Worm (Caenorhabditis elegans) whole organism, L4 larva: ENCODE data around the gene syp-1.

ENCODE experiments used
- D1046.2 ChIP-seq: fragments of 200-800 bp; sonication (Bioruptor generic); IDR thresholded peaks from 2 replicates; pipeline ENCODE4 v1.3.6; 2022; ENCODE audit warnings: missing genetic modification characterization, missing compliant biosample characterization
- F49E8.2 ChIP-seq: sonication (generic microtip); optimal IDR thresholded peaks from 2 replicates; lab custom pipeline; 2016; ENCODE audit warnings: missing compliant biosample characterization, mild to moderate bottlenecking, missing genetic modification characterization, borderline replicate concordance
- Y48G9A.11 ChIP-seq: fragments of 200-800 bp; sonication (Bioruptor generic); IDR thresholded peaks from 2 replicates; pipeline ENCODE4 v1.3.6; 2022; ENCODE audit warnings: missing genetic modification reagents, missing genetic modification characterization, missing compliant biosample characterization
- Y75B8A.6 ChIP-seq: fragments of 200-800 bp; sonication (Bioruptor generic); IDR thresholded peaks from 2 replicates; pipeline ENCODE4 v1.3.6; 2022; ENCODE audit warnings: missing genetic modification reagents, missing genetic modification characterization, missing compliant biosample characterization
- ZK546.5 ChIP-seq, 2 experiments: sonication (generic microtip); optimal IDR thresholded peaks; 2 replicates each; lab custom pipeline; 2017; ENCODE audit warnings: missing biosample characterization in 2 of 2, missing genetic modification characterization in 2 of 2
- aha-1 ChIP-seq: fragments of 150-350 bp; peaks from one replicate; lab custom pipeline; 2014; ENCODE audit warnings: missing biosample characterization, missing genetic modification characterization
- ama-1 ChIP-seq: fragments of 150-350 bp; optimal IDR thresholded peaks from 2 replicates; lab custom pipeline; 2014; ENCODE audit warnings: inconsistent platforms, mixed read lengths
- ceh-62 ChIP-seq: sonication (generic microtip); optimal IDR thresholded peaks from 2 replicates; lab custom pipeline; 2017; ENCODE audit warnings: missing biosample characterization, missing genetic modification characterization
- ceh-82 ChIP-seq: sonication (generic microtip); optimal IDR thresholded peaks from 2 replicates; lab custom pipeline; 2017; ENCODE audit warnings: missing biosample characterization, missing genetic modification characterization
- daf-16 ChIP-seq, 3 experiments: sonication (generic microtip); optimal IDR thresholded peaks; 2 replicates each; lab custom pipeline; 2016 to 2017; ENCODE audit warnings: missing genetic modification characterization in 3 of 3, missing genetic modification reagents in 3 of 3, mild to moderate bottlenecking in 2 of 3, missing compliant biosample characterization in 2 of 3, missing biosample characterization in 1 of 3, moderate library complexity in 1 of 3
- daf-8 ChIP-seq: fragments of 200-800 bp; sonication (Bioruptor generic); IDR thresholded peaks from 2 replicates; pipeline ENCODE4 v1.3.6; 2022; ENCODE audit warnings: missing genetic modification characterization, missing compliant biosample characterization
- dmd-8 ChIP-seq: fragments of 200-800 bp; sonication (Bioruptor generic); IDR thresholded peaks from 2 replicates; pipeline ENCODE4 v1.3.6; 2022; ENCODE audit warnings: missing genetic modification characterization, missing compliant biosample characterization
- dmd-9 ChIP-seq: fragments of 200-800 bp; sonication (Bioruptor generic); IDR thresholded peaks from 2 replicates; pipeline ENCODE4 v1.3.6; 2022; ENCODE audit warnings: missing genetic modification reagents, missing genetic modification characterization, missing compliant biosample characterization
- dve-1 ChIP-seq: sonication (generic microtip); optimal IDR thresholded peaks from 2 replicates; lab custom pipeline; 2017; ENCODE audit warnings: antibody characterized with exemption, mild to moderate bottlenecking, missing genetic modification characterization, missing compliant biosample characterization; ENCODE audit not compliant: insufficient read depth
- egl-27 ChIP-seq: sonication (generic microtip); optimal IDR thresholded peaks from 3 replicates; lab custom pipeline; 2017; ENCODE audit warnings: missing biosample characterization, missing genetic modification reagents, missing genetic modification characterization
- fkh-10 ChIP-seq: fragments of 150-350 bp; optimal IDR thresholded peaks from 2 replicates; lab custom pipeline; 2014; ENCODE audit warnings: missing biosample characterization, missing genetic modification reagents, missing genetic modification characterization
- gei-8 ChIP-seq: fragments of 200-800 bp; sonication (Bioruptor generic); optimal IDR thresholded peaks from 2 replicates; lab custom pipeline; 2018; ENCODE audit warnings: mild to moderate bottlenecking, missing genetic modification characterization, missing compliant biosample characterization
- hlh-11 ChIP-seq: fragments of 200-800 bp; sonication (Bioruptor generic); optimal IDR thresholded peaks from 2 replicates; lab custom pipeline; 2018; ENCODE audit warnings: mild to moderate bottlenecking, missing genetic modification characterization, missing compliant biosample characterization
- jun-1 ChIP-seq: fragments of 150-350 bp; optimal IDR thresholded peaks from 2 replicates; lab custom pipeline; 2014; ENCODE audit warnings: missing biosample characterization, missing genetic modification reagents, missing genetic modification characterization
- lin-1 ChIP-seq: fragments of 200-800 bp; sonication (Bioruptor generic); IDR thresholded peaks from 2 replicates; pipeline ENCODE4 v1.3.6; 2022; ENCODE audit warnings: missing genetic modification reagents, missing genetic modification characterization, missing compliant biosample characterization
- lin-13 ChIP-seq: fragments of 150-350 bp; optimal IDR thresholded peaks from 2 replicates; lab custom pipeline; 2014; ENCODE audit warnings: missing biosample characterization, missing genetic modification reagents, missing genetic modification characterization
- lin-38 ChIP-seq: fragments of 200-800 bp; sonication (Bioruptor generic); IDR thresholded peaks from 2 replicates; pipeline ENCODE4 v1.3.6; 2022; ENCODE audit warnings: missing genetic modification reagents, missing genetic modification characterization, missing compliant biosample characterization
- lin-39 ChIP-seq: fragments of 150-350 bp; optimal IDR thresholded peaks from 2 replicates; lab custom pipeline; 2014; ENCODE audit warnings: missing biosample characterization, missing genetic modification reagents, missing genetic modification characterization
- lsy-2 ChIP-seq, 2 experiments: fragments of 150-350 bp in 1 of 2; sonication (generic microtip) in 1 of 2; optimal IDR thresholded peaks; 2 replicates each; lab custom pipeline; 2014 to 2017; ENCODE audit warnings: missing biosample characterization in 2 of 2, missing genetic modification characterization in 2 of 2
- mdl-1 ChIP-seq, 2 experiments: fragments of 150-350 bp in 1 of 2; sonication (generic microtip) in 1 of 2; optimal IDR thresholded peaks; 2 replicates each; lab custom pipeline; 2014 to 2017; ENCODE audit warnings: missing biosample characterization in 2 of 2, missing genetic modification characterization in 2 of 2
- mes-2 ChIP-seq: sonication (generic microtip); optimal IDR thresholded peaks from 2 replicates; lab custom pipeline; 2016; ENCODE audit warnings: missing genotype, mild to moderate bottlenecking, missing genetic modification characterization, missing compliant biosample characterization; ENCODE audit not compliant: poor library complexity, severe bottlenecking
- mxl-2 ChIP-seq: fragments of 200-800 bp; sonication (Bioruptor generic); conservative IDR thresholded peaks from 2 replicates; pipeline ENCODE4 v1.3.6; 2022; ENCODE audit warnings: missing genetic modification reagents, missing genetic modification characterization, missing compliant biosample characterization
- nhr-102 ChIP-seq: sonication (generic microtip); optimal IDR thresholded peaks from 2 replicates; lab custom pipeline; 2016; ENCODE audit warnings: mild to moderate bottlenecking, missing genetic modification characterization, moderate library complexity, missing compliant biosample characterization
- nhr-11 ChIP-seq: fragments of 150-350 bp; optimal IDR thresholded peaks from 2 replicates; lab custom pipeline; 2014; ENCODE audit warnings: missing biosample characterization, missing genetic modification characterization
- nhr-25 ChIP-seq: sonication (generic microtip); optimal IDR thresholded peaks from 2 replicates; lab custom pipeline; 2017; ENCODE audit warnings: missing genetic modification characterization, mild to moderate bottlenecking, missing compliant biosample characterization, antibody characterized with exemption, moderate library complexity, borderline replicate concordance; ENCODE audit not compliant: insufficient read depth
- nhr-28 ChIP-seq: fragments of 150-350 bp; optimal IDR thresholded peaks from 2 replicates; lab custom pipeline; 2014; ENCODE audit warnings: missing biosample characterization, missing genetic modification characterization
- nhr-48 ChIP-seq: sonication (generic microtip); optimal IDR thresholded peaks from 2 replicates; lab custom pipeline; 2016; ENCODE audit warnings: mild to moderate bottlenecking, missing genetic modification characterization, missing compliant biosample characterization
- pha-4 ChIP-seq, 2 experiments: fragments of 150-350 bp in 1 of 2; fragments of 200-800 bp in 1 of 2; sonication (Bioruptor generic) in 1 of 2; IDR thresholded peaks in 1 of 2; optimal IDR thresholded peaks in 1 of 2; 2 replicates each; pipeline versions ENCODE4 v1.3.6 to Lab custom; 2014 to 2022; ENCODE audit warnings: missing genetic modification characterization in 2 of 2, missing genetic modification reagents in 2 of 2, missing biosample characterization in 1 of 2, missing compliant biosample characterization in 1 of 2
- skn-1 ChIP-seq: fragments of 150-350 bp; optimal IDR thresholded peaks from 2 replicates; lab custom pipeline; 2014; ENCODE audit warnings: missing biosample characterization, missing genetic modification characterization
- snpc-4 ChIP-seq: fragments of 150-350 bp; optimal IDR thresholded peaks from 2 replicates; lab custom pipeline; 2014; ENCODE audit warnings: missing biosample characterization, missing genetic modification characterization
- spr-3 ChIP-seq: fragments of 200-800 bp; sonication (Bioruptor generic); optimal IDR thresholded peaks from 2 replicates; lab custom pipeline; 2018; ENCODE audit warnings: mild to moderate bottlenecking, missing genetic modification characterization, missing compliant biosample characterization
- tra-1 ChIP-seq: fragments of 200-800 bp; sonication (Bioruptor generic); IDR thresholded peaks from 2 replicates; pipeline ENCODE4 v1.3.6; 2022; ENCODE audit warnings: missing genetic modification reagents, missing genetic modification characterization, missing compliant biosample characterization
- unc-130 ChIP-seq: sonication (generic microtip); optimal IDR thresholded peaks from 2 replicates; lab custom pipeline; 2016; ENCODE audit warnings: missing genetic modification reagents, missing genetic modification characterization, missing compliant biosample characterization
- unc-62 ChIP-seq, 3 experiments: fragments of 150-350 bp in 1 of 3; sonication (generic microtip); optimal IDR thresholded peaks in 2 of 3; peaks in 1 of 3; 1 replicate in 1 of 3; 2 replicates in 2 of 3; lab custom pipeline; 2014 to 2017; ENCODE audit warnings: missing biosample characterization in 3 of 3, missing genetic modification characterization in 3 of 3, missing genetic modification reagents in 3 of 3, missing genotype in 1 of 3
- zfp-2 ChIP-seq: sonication (generic microtip); optimal IDR thresholded peaks from 2 replicates; lab custom pipeline; 2016; ENCODE audit warnings: mild to moderate bottlenecking, missing genetic modification characterization, missing compliant biosample characterization

syp-1 gene

ce11 chrV:16401519-16401918 lies 2.6 kb upstream of the syp-1 start, which contains the start of gene F13A7.14 (continued):
- TF ChIP-seq daf-16 (GFP tag; optimal IDR thresholded peaks at IDR 0.05; lab: Kevin White, UChicago) (no peak), daf-16 (tag; optimal IDR thresholded peaks at IDR 0.05; lab: Kevin White, UChicago) (no peak), skn-1 (tag; lab: Kevin White, UChicago) (no peak)
- TF ChIP-seq, all 104 proteins: peak for 31

- TF ChIP-seq lin-38 (GFP tag; lab: Robert Waterston, UW) (peak; percentile 75), daf-8 (no peak)
Measured at ce11 chrV:16405366-16405765, 1.3 kb downstream of the syp-1 start.

ce11 chrV:16406357-16406756 lies 2.3 kb downstream of the syp-1 start:
- TF ChIP-seq dmd-9 (GFP tag; lab: Robert Waterston, UW): no peak
- no peak for TF ChIP-seq ZK546.5 (tag; optimal IDR thresholded peaks at IDR 0.05; lab: Kevin White, UChicago)
- no peak for TF ChIP-seq aha-1 (tag; lab: Kevin White, UChicago)
- no peak for TF ChIP-seq dmd-8
- TF ChIP-seq lin-39 (tag; lab: Kevin White, UChicago): no peak
- TF ChIP-seq D1046.2 (GFP tag; lab: Robert Waterston, UW): no peak
- peak in 1 of 2 experiments; percentile 70 for TF ChIP-seq unc-62 (GFP tag; optimal IDR thresholded peaks at IDR 0.05 in 1 of 2; lab: Kevin White, UChicago)
- no peak for TF ChIP-seq unc-62 (tag; optimal IDR thresholded peaks at IDR 0.05; lab: Kevin White, UChicago)

- TF ChIP-seq egl-27 (tag; lab: Kevin White, UChicago) (no peak), ama-1 (lab: Kevin White, UChicago) (no peak), unc-130 (GFP tag; lab: Kevin White, UChicago) (no peak), spr-3 (GFP tag; lab: Kevin White, UChicago) (no peak), snpc-4 (tag; lab: Kevin White, UChicago) (no peak), nhr-25 (no peak), gei-8 (GFP tag; lab: Kevin White, UChicago) (no peak), mdl-1 (tag; optimal IDR thresholded peaks at IDR 0.05; lab: Kevin White, UChicago) (no peak), Y48G9A.11 (GFP tag; lab: Robert Waterston, UW) (no peak), Y75B8A.6 (GFP tag; lab: Robert Waterston, UW) (no peak), mxl-2 (GFP tag; lab: Robert Waterston, UW) (no peak), lin-1 (GFP tag; lab: Robert Waterston, UW) (no peak), jun-1 (tag; lab: Kevin White, UChicago) (no peak), zfp-2 (tag; lab: Kevin White, UChicago) (no peak), lin-13 (no peak)
Measured at ce11 chrV:16407663-16408062, 3.6 kb downstream of the syp-1 start, which contains the start of gene F26D2.3. F26D2.3 (plus strand) TSS chrV:16407963.

ce11 chrV:16410521-16410920 lies 6.4 kb downstream of the syp-1 start, which contains the start of gene srh-145:
srh-145 (plus strand) TSS chrV:16410713.
- TF ChIP-seq aha-1 (tag; lab: Kevin White, UChicago) (peak; percentile 78), ceh-62 (tag; lab: Kevin White, UChicago) (no peak), mxl-2 (GFP tag; lab: Robert Waterston, UW) (0 out of 2 replicates have a peak, but pooled peaks have one; percentile 11), lsy-2 (tag; optimal IDR thresholded peaks at IDR 0.05; lab: Kevin White, UChicago) (no peak), unc-62 (GFP tag; optimal IDR thresholded peaks at IDR 0.05 in 1 of 2; lab: Kevin White, UChicago) (peak in 1 of 2 experiments; percentile 60), unc-62 (tag; optimal IDR thresholded peaks at IDR 0.05; lab: Kevin White, UChicago) (no peak)
- TF ChIP-seq, all 104 proteins: peak for 3

- no peak for TF ChIP-seq mes-2
- TF ChIP-seq pha-4 (GFP tag; IDR thresholded peaks at IDR 0.05; lab: Robert Waterston, UW): no peak
- TF ChIP-seq pha-4 (tag; optimal IDR thresholded peaks at IDR 0.05; lab: Kevin White, UChicago): no peak
- no peak for TF ChIP-seq nhr-28 (tag; lab: Kevin White, UChicago)
- no peak for TF ChIP-seq nhr-48 (tag; lab: Kevin White, UChicago)
- TF ChIP-seq unc-62 (GFP tag; optimal IDR thresholded peaks at IDR 0.05 in 1 of 2; lab: Kevin White, UChicago): no peak
- no peak for TF ChIP-seq unc-62 (tag; optimal IDR thresholded peaks at IDR 0.05; lab: Kevin White, UChicago)
- no peak for TF ChIP-seq fkh-10 (GFP tag; lab: Kevin White, UChicago)
- TF ChIP-seq tra-1: no peak
- no peak for TF ChIP-seq ceh-82 (tag; lab: Kevin White, UChicago)
- no peak for TF ChIP-seq hlh-11 (tag; lab: Kevin White, UChicago)
- no peak for TF ChIP-seq lin-13
- TF ChIP-seq lin-1 (GFP tag; lab: Robert Waterston, UW): no peak
- TF ChIP-seq nhr-11 (tag; lab: Kevin White, UChicago): no peak
- no peak for TF ChIP-seq F49E8.2
- no peak for TF ChIP-seq nhr-102 (tag; lab: Kevin White, UChicago)
- no peak for TF ChIP-seq dve-1 (tag; lab: Kevin White, UChicago)
Measured at ce11 chrV:16417014-16417413, 12.9 kb downstream of the syp-1 start, which contains the start of gene str-55. str-55 (minus strand) TSS chrV:16417114.
